Fruit fly (Drosophila melanogaster) whole organism: ENCODE results near the gene daw.

Experiments used
- CG8478 ChIP-seq: fragments of >200 bp; optimal IDR thresholded peaks from 2 replicates; lab custom pipeline; 2018; ENCODE audit warnings: inconsistent platforms
- pan ChIP-seq: fragments of >200 bp; optimal IDR thresholded peaks from 2 replicates; lab custom pipeline; 2017

dm6 chr2L:2757930-2758556 lies 47.0 kb upstream of the daw start:
- TF ChIP-seq pan (lab: Kevin White, UChicago) (no peak), CG8478 (lab: Kevin White, UChicago) (no peak)
